Fruit fly (Drosophila melanogaster): ENCODE measurements around the gene mRpS2.

dm6 chr2L:4852605-4853102 lies 2.4 kb upstream of the mRpS2 start, which contains the start of gene smog:
- TF ChIP-seq br (GFP tag; optimal IDR thresholded peaks at IDR 0.05) (no peak), Jra (GFP tag; optimal IDR thresholded peaks at IDR 0.05) (no peak), N (GFP tag; optimal IDR thresholded peaks at IDR 0.05) (no peak), rgr (GFP tag; optimal IDR thresholded peaks at IDR 0.05) (no peak), usp (GFP tag; optimal IDR thresholded peaks at IDR 0.05) (no peak), CG32264 (GFP tag; optimal IDR thresholded peaks at IDR 0.05) (no peak)
